Worm (Caenorhabditis elegans) whole organism, L4 larva: ENCODE data around the gene fbxb-112.
A peak's percentile ranks its signal among the peaks of the same experiment; 100 is the strongest.

Experiments
- D1046.2 ChIP-seq: fragments of 200-800 bp; sonication (Bioruptor generic); IDR thresholded peaks from 2 replicates; pipeline ENCODE4 v1.3.6; 2022; ENCODE audit warnings: missing genetic modification characterization, missing compliant biosample characterization
- F10B5.3 ChIP-seq: sonication (generic microtip); optimal IDR thresholded peaks from 2 replicates; lab custom pipeline; 2016; ENCODE audit warnings: mild to moderate bottlenecking, missing genetic modification characterization, missing compliant biosample characterization
- Y48G9A.11 ChIP-seq: fragments of 200-800 bp; sonication (Bioruptor generic); IDR thresholded peaks from 2 replicates; pipeline ENCODE4 v1.3.6; 2022; ENCODE audit warnings: missing genetic modification reagents, missing genetic modification characterization, missing compliant biosample characterization
- Y5F2A.4 ChIP-seq: fragments of 200-800 bp; sonication (Bioruptor generic); optimal IDR thresholded peaks from 2 replicates; lab custom pipeline; 2018; ENCODE audit warnings: mild to moderate bottlenecking, missing genetic modification characterization, missing compliant biosample characterization
- ZK337.2 ChIP-seq: fragments of 200-800 bp; sonication (Bioruptor generic); IDR thresholded peaks from 2 replicates; pipeline ENCODE4 v1.3.6; 2022; ENCODE audit warnings: missing genetic modification reagents, missing genetic modification characterization, missing compliant biosample characterization
- ZK546.5 ChIP-seq, 2 experiments: sonication (generic microtip); optimal IDR thresholded peaks; 2 replicates each; lab custom pipeline; 2017; ENCODE audit warnings: missing biosample characterization in 2 of 2, missing genetic modification characterization in 2 of 2
- ceh-32 ChIP-seq: sonication (generic microtip); optimal IDR thresholded peaks from 2 replicates; lab custom pipeline; 2016; ENCODE audit warnings: mild to moderate bottlenecking, missing genetic modification characterization, missing compliant biosample characterization; ENCODE audit not compliant: poor library complexity
- ceh-44 ChIP-seq: fragments of 200-800 bp; sonication (Bioruptor generic); IDR thresholded peaks from 2 replicates; pipeline ENCODE4 v1.3.6; 2022; ENCODE audit warnings: missing genetic modification reagents, missing genetic modification characterization, missing compliant biosample characterization
- ces-1 ChIP-seq: fragments of 150-350 bp; sonication (generic microtip); optimal IDR thresholded peaks from 4 replicates; lab custom pipeline; 2014; ENCODE audit warnings: missing biosample characterization, missing genetic modification reagents, missing genetic modification characterization
- daf-12 ChIP-seq: fragments of 150-350 bp; optimal IDR thresholded peaks from 2 replicates; lab custom pipeline; 2014; ENCODE audit warnings: missing biosample characterization, missing genetic modification reagents, missing genetic modification characterization
- daf-16 ChIP-seq, 3 experiments: sonication (generic microtip); optimal IDR thresholded peaks; 2 replicates each; lab custom pipeline; 2016 to 2017; ENCODE audit warnings: missing genetic modification characterization in 3 of 3, missing genetic modification reagents in 3 of 3, mild to moderate bottlenecking in 2 of 3, missing compliant biosample characterization in 2 of 3, missing biosample characterization in 1 of 3, moderate library complexity in 1 of 3
- daf-8 ChIP-seq: fragments of 200-800 bp; sonication (Bioruptor generic); IDR thresholded peaks from 2 replicates; pipeline ENCODE4 v1.3.6; 2022; ENCODE audit warnings: missing genetic modification characterization, missing compliant biosample characterization
- dmd-8 ChIP-seq: fragments of 200-800 bp; sonication (Bioruptor generic); IDR thresholded peaks from 2 replicates; pipeline ENCODE4 v1.3.6; 2022; ENCODE audit warnings: missing genetic modification characterization, missing compliant biosample characterization
- duxl-1 ChIP-seq: sonication (generic microtip); optimal IDR thresholded peaks from 2 replicates; lab custom pipeline; 2016; ENCODE audit warnings: mild to moderate bottlenecking, missing genetic modification characterization, moderate library complexity, missing compliant biosample characterization; ENCODE audit not compliant: poor library complexity
- egl-43 ChIP-seq: fragments of 200-800 bp; sonication (Bioruptor generic); IDR thresholded peaks from 2 replicates; pipeline ENCODE4 v1.3.6; 2022; ENCODE audit warnings: missing genetic modification reagents, missing genetic modification characterization, missing compliant biosample characterization
- fos-1 ChIP-seq: fragments of 150-350 bp; optimal IDR thresholded peaks from 2 replicates; lab custom pipeline; 2014; ENCODE audit warnings: missing biosample characterization, missing genetic modification characterization
- hif-1 ChIP-seq, 2 experiments: sonication (generic microtip); optimal IDR thresholded peaks; 2 replicates each; lab custom pipeline; 2016 to 2017; ENCODE audit warnings: missing compliant biosample characterization in 2 of 2, missing genetic modification characterization in 2 of 2, missing genetic modification reagents in 2 of 2, missing genotype in 2 of 2, mild to moderate bottlenecking in 1 of 2
- hlh-11 ChIP-seq: fragments of 200-800 bp; sonication (Bioruptor generic); optimal IDR thresholded peaks from 2 replicates; lab custom pipeline; 2018; ENCODE audit warnings: mild to moderate bottlenecking, missing genetic modification characterization, missing compliant biosample characterization
- hlh-30 ChIP-seq: sonication (generic microtip); optimal IDR thresholded peaks from 2 replicates; lab custom pipeline; 2017; ENCODE audit warnings: antibody characterized with exemption, mild to moderate bottlenecking, missing genetic modification characterization, missing compliant biosample characterization; ENCODE audit not compliant: insufficient read depth
- jun-1 ChIP-seq: fragments of 150-350 bp; optimal IDR thresholded peaks from 2 replicates; lab custom pipeline; 2014; ENCODE audit warnings: missing biosample characterization, missing genetic modification reagents, missing genetic modification characterization
- lin-15B ChIP-seq: fragments of 150-350 bp; sonication (generic microtip); optimal IDR thresholded peaks from 3 replicates; lab custom pipeline; 2014; ENCODE audit warnings: missing biosample characterization, missing genetic modification characterization
- lin-39 ChIP-seq: fragments of 150-350 bp; optimal IDR thresholded peaks from 2 replicates; lab custom pipeline; 2014; ENCODE audit warnings: missing biosample characterization, missing genetic modification reagents, missing genetic modification characterization
- lsy-2 ChIP-seq, 2 experiments: fragments of 150-350 bp in 1 of 2; sonication (generic microtip) in 1 of 2; optimal IDR thresholded peaks; 2 replicates each; lab custom pipeline; 2014 to 2017; ENCODE audit warnings: missing biosample characterization in 2 of 2, missing genetic modification characterization in 2 of 2
- madf-9 ChIP-seq: fragments of 200-800 bp; sonication (Bioruptor generic); conservative IDR thresholded peaks from 2 replicates; pipeline ENCODE4 v1.3.6; 2022; ENCODE audit warnings: missing genetic modification reagents, missing genetic modification characterization, missing compliant biosample characterization
- mdl-1 ChIP-seq, 2 experiments: fragments of 150-350 bp in 1 of 2; sonication (generic microtip) in 1 of 2; optimal IDR thresholded peaks; 2 replicates each; lab custom pipeline; 2014 to 2017; ENCODE audit warnings: missing biosample characterization in 2 of 2, missing genetic modification characterization in 2 of 2
- mdt-29 ChIP-seq: fragments of 200-800 bp; sonication (Bioruptor generic); IDR thresholded peaks from 2 replicates; pipeline ENCODE4 v1.3.6; 2022; ENCODE audit warnings: missing genetic modification reagents, missing genetic modification characterization, missing compliant biosample characterization
- mxl-3 ChIP-seq: fragments of 200-800 bp; sonication (Bioruptor generic); optimal IDR thresholded peaks from 2 replicates; lab custom pipeline; 2018; ENCODE audit warnings: mild to moderate bottlenecking, missing genetic modification characterization, missing compliant biosample characterization
- nhr-102 ChIP-seq: sonication (generic microtip); optimal IDR thresholded peaks from 2 replicates; lab custom pipeline; 2016; ENCODE audit warnings: mild to moderate bottlenecking, missing genetic modification characterization, moderate library complexity, missing compliant biosample characterization
- nhr-11 ChIP-seq: fragments of 150-350 bp; optimal IDR thresholded peaks from 2 replicates; lab custom pipeline; 2014; ENCODE audit warnings: missing biosample characterization, missing genetic modification characterization
- nhr-111 ChIP-seq: fragments of 200-800 bp; sonication (Bioruptor generic); optimal IDR thresholded peaks from 2 replicates; lab custom pipeline; 2018; ENCODE audit warnings: mild to moderate bottlenecking, missing genetic modification characterization, missing compliant biosample characterization
- nhr-28 ChIP-seq: fragments of 150-350 bp; optimal IDR thresholded peaks from 2 replicates; lab custom pipeline; 2014; ENCODE audit warnings: missing biosample characterization, missing genetic modification characterization
- nhr-42 ChIP-seq: fragments of 200-800 bp; sonication (Bioruptor generic); IDR thresholded peaks from 2 replicates; pipeline ENCODE4 v1.3.6; 2022; ENCODE audit warnings: missing genetic modification characterization, missing compliant biosample characterization
- nhr-77 ChIP-seq: fragments of 150-350 bp; optimal IDR thresholded peaks from 2 replicates; lab custom pipeline; 2014; ENCODE audit warnings: missing biosample characterization, missing genetic modification characterization
- pha-4 ChIP-seq, 2 experiments: fragments of 150-350 bp in 1 of 2; fragments of 200-800 bp in 1 of 2; sonication (Bioruptor generic) in 1 of 2; IDR thresholded peaks in 1 of 2; optimal IDR thresholded peaks in 1 of 2; 2 replicates each; pipeline versions ENCODE4 v1.3.6 to Lab custom; 2014 to 2022; ENCODE audit warnings: missing genetic modification characterization in 2 of 2, missing genetic modification reagents in 2 of 2, missing biosample characterization in 1 of 2, missing compliant biosample characterization in 1 of 2
- php-3 ChIP-seq: fragments of 200-800 bp; sonication (Bioruptor generic); IDR thresholded peaks from 2 replicates; pipeline ENCODE4 v1.3.6; 2022; ENCODE audit warnings: missing genetic modification reagents, missing genetic modification characterization, missing compliant biosample characterization
- pqm-1 ChIP-seq: sonication (generic microtip); optimal IDR thresholded peaks from 2 replicates; lab custom pipeline; 2017; ENCODE audit warnings: missing biosample characterization, missing genetic modification characterization
- set-16 ChIP-seq: fragments of 200-800 bp; sonication (Bioruptor generic); IDR thresholded peaks from 2 replicates; pipeline ENCODE4 v1.3.6; 2022; ENCODE audit warnings: missing genetic modification reagents, missing genetic modification characterization, missing compliant biosample characterization
- skn-1 ChIP-seq: fragments of 150-350 bp; optimal IDR thresholded peaks from 2 replicates; lab custom pipeline; 2014; ENCODE audit warnings: missing biosample characterization, missing genetic modification characterization
- snpc-4 ChIP-seq: fragments of 150-350 bp; optimal IDR thresholded peaks from 2 replicates; lab custom pipeline; 2014; ENCODE audit warnings: missing biosample characterization, missing genetic modification characterization
- tag-97 ChIP-seq: fragments of 200-800 bp; sonication (Bioruptor generic); IDR thresholded peaks from 2 replicates; pipeline ENCODE4 v1.3.6; 2022; ENCODE audit warnings: missing genetic modification characterization, missing compliant biosample characterization
- tra-1 ChIP-seq: fragments of 200-800 bp; sonication (Bioruptor generic); IDR thresholded peaks from 2 replicates; pipeline ENCODE4 v1.3.6; 2022; ENCODE audit warnings: missing genetic modification reagents, missing genetic modification characterization, missing compliant biosample characterization
- unc-130 ChIP-seq: sonication (generic microtip); optimal IDR thresholded peaks from 2 replicates; lab custom pipeline; 2016; ENCODE audit warnings: missing genetic modification reagents, missing genetic modification characterization, missing compliant biosample characterization
- unc-62 ChIP-seq, 3 experiments: fragments of 150-350 bp in 1 of 3; sonication (generic microtip); optimal IDR thresholded peaks in 2 of 3; peaks in 1 of 3; 1 replicate in 1 of 3; 2 replicates in 2 of 3; lab custom pipeline; 2014 to 2017; ENCODE audit warnings: missing biosample characterization in 3 of 3, missing genetic modification characterization in 3 of 3, missing genetic modification reagents in 3 of 3, missing genotype in 1 of 3
- vab-7 ChIP-seq: fragments of 200-800 bp; sonication (Bioruptor generic); IDR thresholded peaks from 2 replicates; pipeline ENCODE4 v1.3.6; 2022; ENCODE audit warnings: missing genetic modification reagents, missing genetic modification characterization, missing compliant biosample characterization
- zfp-3 ChIP-seq: fragments of 200-800 bp; sonication (Bioruptor generic); conservative IDR thresholded peaks from 2 replicates; pipeline ENCODE4 v1.3.6; 2022; ENCODE audit warnings: missing genetic modification reagents, missing genetic modification characterization, missing compliant biosample characterization
- zip-2 ChIP-seq: fragments of 150-350 bp; optimal IDR thresholded peaks from 2 replicates; lab custom pipeline; 2014; ENCODE audit warnings: missing biosample characterization, missing genetic modification characterization
- ztf-7 ChIP-seq: fragments of 150-350 bp; optimal IDR thresholded peaks from 2 replicates; lab custom pipeline; 2014; ENCODE audit warnings: missing biosample characterization, missing genetic modification characterization

Gene fbxb-112

DNA sequence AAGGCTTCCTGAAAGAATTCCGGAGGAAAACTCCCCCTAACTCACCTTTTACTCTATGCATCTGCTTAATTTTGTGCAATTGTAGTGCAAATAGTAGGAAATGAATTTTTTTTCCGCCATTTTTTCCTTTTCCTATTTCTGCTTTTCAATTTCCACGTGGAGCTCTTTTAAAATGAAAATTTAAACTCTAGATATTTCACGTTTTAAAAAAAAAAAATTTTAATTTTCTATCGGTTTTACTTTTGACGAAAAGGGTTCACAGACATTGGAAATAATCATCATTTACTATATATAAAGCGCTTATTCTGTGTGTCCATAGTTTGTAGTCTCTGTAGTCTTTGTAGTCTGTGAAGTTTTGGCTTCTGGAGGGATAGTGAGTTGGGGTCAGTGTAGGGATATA, 9.3 kb upstream of the fbxb-112 start, which contains the start of gene Y49F6B.8:
Gene Y49F6B.8 (minus strand): TSS at position 101 of the 400 bp plus-strand sequence.
- TF ChIP-seq tra-1 (GFP tag; lab: Robert Waterston, UW) (no peak), unc-62 (GFP tag; optimal IDR thresholded peaks at IDR 0.05 in 1 of 2; lab: Kevin White, UChicago) (no peak), unc-62 (tag; optimal IDR thresholded peaks at IDR 0.05; lab: Kevin White, UChicago) (no peak), mxl-3 (GFP tag; lab: Kevin White, UChicago) (no peak), hif-1 (tag; optimal IDR thresholded peaks at IDR 0.05; lab: Kevin White, UChicago) (no peak), lin-39 (no peak), lsy-2 (tag; optimal IDR thresholded peaks at IDR 0.05; lab: Kevin White, UChicago) (no peak), nhr-102 (no peak), nhr-11 (tag; lab: Kevin White, UChicago) (no peak), php-3 (GFP tag; lab: Robert Waterston, UW) (no peak), nhr-42 (GFP tag; lab: Robert Waterston, UW) (no peak)
- TF ChIP-seq, all 104 proteins: peak for 0

DNA sequence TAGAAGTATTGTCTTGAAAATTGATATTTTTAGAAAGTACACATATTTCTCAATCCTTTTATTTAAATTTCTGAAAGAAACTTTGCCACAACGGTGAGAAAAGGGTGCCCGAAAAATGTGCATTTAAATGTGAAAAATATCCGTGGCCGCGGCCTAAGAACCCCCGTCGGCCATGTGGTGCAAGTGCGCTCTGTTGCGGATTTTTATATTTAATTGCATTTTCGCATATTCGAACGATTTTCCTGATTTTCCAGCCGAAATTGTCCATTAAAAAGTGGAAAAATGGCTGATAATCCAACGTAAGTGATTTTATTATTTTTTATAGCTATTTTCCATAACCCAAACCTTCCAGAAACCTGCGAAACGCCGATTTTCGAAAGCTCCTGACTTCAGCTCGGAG, 8.7 kb upstream of the fbxb-112 start, which contains the start of gene smu-2:
Gene smu-2 (plus strand): TSS at position 178 of the 400 bp plus-strand sequence.
- TF ChIP-seq ceh-44 (GFP tag; lab: Robert Waterston, UW) (no peak), nhr-42 (GFP tag; lab: Robert Waterston, UW) (no peak), daf-16 (GFP tag; optimal IDR thresholded peaks at IDR 0.05; lab: Kevin White, UChicago) (no peak), daf-16 (tag; optimal IDR thresholded peaks at IDR 0.05; lab: Kevin White, UChicago) (no peak), madf-9 (peak; percentile 64), F10B5.3 (tag; lab: Kevin White, UChicago) (no peak), pha-4 (GFP tag; IDR thresholded peaks at IDR 0.05; lab: Robert Waterston, UW) (no peak), pha-4 (tag; optimal IDR thresholded peaks at IDR 0.05; lab: Kevin White, UChicago) (no peak), daf-8 (GFP tag; lab: Robert Waterston, UW) (no peak), set-16 (no peak), pqm-1 (tag; lab: Kevin White, UChicago) (no peak), egl-43 (no peak), jun-1 (no peak), skn-1 (tag; lab: Kevin White, UChicago) (no peak), unc-62 (GFP tag; optimal IDR thresholded peaks at IDR 0.05 in 1 of 2; lab: Kevin White, UChicago) (no peak), unc-62 (tag; optimal IDR thresholded peaks at IDR 0.05; lab: Kevin White, UChicago) (no peak), duxl-1 (tag; lab: Kevin White, UChicago) (no peak), lin-15B (tag; lab: Kevin White, UChicago) (no peak), mdl-1 (tag; optimal IDR thresholded peaks at IDR 0.05; lab: Kevin White, UChicago) (no peak), unc-130 (GFP tag; lab: Kevin White, UChicago) (peak; percentile 89), ztf-7 (tag; lab: Kevin White, UChicago) (no peak), D1046.2 (no peak), ZK337.2 (GFP tag; lab: Robert Waterston, UW) (peak; percentile 74; the same call in 1 of the 2 replicates), vab-7 (no peak), daf-12 (tag; lab: Kevin White, UChicago) (no peak), hif-1 (tag; optimal IDR thresholded peaks at IDR 0.05; lab: Kevin White, UChicago) (peak in 1 of 2 experiments; percentile 81), nhr-111 (no peak), Y5F2A.4 (GFP tag; lab: Kevin White, UChicago) (no peak), nhr-11 (tag; lab: Kevin White, UChicago) (peak; percentile 11), fos-1 (no peak), hlh-30 (tag; lab: Kevin White, UChicago) (no peak), nhr-28 (tag; lab: Kevin White, UChicago) (peak; percentile 71), snpc-4 (tag; lab: Kevin White, UChicago) (no peak), nhr-102 (no peak), nhr-77 (no peak), ZK546.5 (tag; optimal IDR thresholded peaks at IDR 0.05; lab: Kevin White, UChicago) (no peak), ceh-32 (no peak), dmd-8 (no peak), tag-97 (GFP tag; lab: Robert Waterston, UW) (no peak), ces-1 (GFP tag; lab: Kevin White, UChicago) (peak; percentile 74), hlh-11 (tag; lab: Kevin White, UChicago) (no peak), zip-2 (tag; lab: Kevin White, UChicago) (no peak), mdt-29 (no peak), Y48G9A.11 (GFP tag; lab: Robert Waterston, UW) (no peak), zfp-3 (GFP tag; lab: Robert Waterston, UW) (no peak)
